Worm (Caenorhabditis elegans) whole organism, midembryonic: ENCODE results near the gene Y73C8C.10.

Experiments used
- T22C8.4 ChIP-seq: fragments of 200-800 bp; sonication (Bioruptor generic); IDR thresholded peaks from 2 replicates; pipeline ENCODE4 v1.3.6; 2022; ENCODE audit warnings: missing genetic modification characterization, missing compliant biosample characterization
- cog-1 ChIP-seq: sonication (generic microtip); optimal IDR thresholded peaks from 2 replicates; lab custom pipeline; 2016; ENCODE audit warnings: missing genetic modification characterization, missing compliant biosample characterization
- flt-1 ChIP-seq: fragments of 200-800 bp; sonication (Bioruptor generic); IDR thresholded peaks from 2 replicates; pipeline ENCODE4 v1.3.6; 2022; ENCODE audit warnings: missing genetic modification characterization, missing compliant biosample characterization
- klf-2 ChIP-seq: fragments of 200-800 bp; sonication (Bioruptor generic); conservative IDR thresholded peaks from 2 replicates; pipeline ENCODE4 v1.3.6; 2022; ENCODE audit warnings: missing genetic modification reagents, missing genetic modification characterization, missing compliant biosample characterization
- med-1 ChIP-seq: sonication (generic microtip); optimal IDR thresholded peaks from 2 replicates; lab custom pipeline; 2017; ENCODE audit warnings: missing genetic modification characterization, mild to moderate bottlenecking, missing compliant biosample characterization, antibody characterized with exemption, missing genetic modification reagents; ENCODE audit not compliant: insufficient read depth
- ref-1 ChIP-seq: fragments of 200-800 bp; sonication (Bioruptor generic); conservative IDR thresholded peaks from 2 replicates; pipeline ENCODE4 v1.3.6; 2022; ENCODE audit warnings: missing genetic modification reagents, missing genetic modification characterization, missing compliant biosample characterization
- tab-1 ChIP-seq: fragments of 200-800 bp; sonication (Bioruptor generic); IDR thresholded peaks from 2 replicates; pipeline ENCODE4 v1.3.6; 2022; ENCODE audit warnings: missing genetic modification characterization, missing compliant biosample characterization
- ztf-23 ChIP-seq: fragments of 200-800 bp; sonication (Bioruptor generic); IDR thresholded peaks from 2 replicates; pipeline ENCODE4 v1.3.6; 2022; ENCODE audit warnings: missing genetic modification reagents, missing genetic modification characterization, missing compliant biosample characterization
- ztf-29 ChIP-seq: fragments of 200-800 bp; sonication (Bioruptor generic); IDR thresholded peaks from 2 replicates; pipeline ENCODE4 v1.3.6; 2022; ENCODE audit warnings: missing genetic modification reagents, missing genetic modification characterization, missing compliant biosample characterization

Gene Y73C8C.10

DNA sequence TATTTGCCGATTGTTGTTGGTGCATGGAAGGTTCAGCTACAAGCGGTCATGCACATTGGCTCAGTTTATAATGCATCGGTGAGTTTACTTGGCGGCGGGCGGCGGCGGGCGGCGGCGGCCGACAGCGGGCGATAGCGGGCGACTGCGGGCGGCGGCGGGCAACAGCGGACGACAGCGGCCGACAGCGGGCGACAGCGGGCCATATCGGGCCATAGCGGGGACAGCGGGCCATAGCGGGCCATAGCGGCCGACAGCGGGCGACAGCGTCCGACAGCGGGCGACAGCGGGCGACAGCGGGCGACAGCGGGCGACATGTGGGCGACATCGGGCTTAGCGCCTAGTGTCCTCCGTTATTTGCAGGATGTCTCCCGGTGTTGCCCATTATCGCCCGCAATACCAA is 4.5 kb upstream of the Y73C8C.10 start:
- no peak for TF ChIP-seq T22C8.4 (GFP tag; lab: Robert Waterston, UW)
- TF ChIP-seq flt-1: peak; percentile 48; the same call in 1 of the 2 replicates

DNA sequence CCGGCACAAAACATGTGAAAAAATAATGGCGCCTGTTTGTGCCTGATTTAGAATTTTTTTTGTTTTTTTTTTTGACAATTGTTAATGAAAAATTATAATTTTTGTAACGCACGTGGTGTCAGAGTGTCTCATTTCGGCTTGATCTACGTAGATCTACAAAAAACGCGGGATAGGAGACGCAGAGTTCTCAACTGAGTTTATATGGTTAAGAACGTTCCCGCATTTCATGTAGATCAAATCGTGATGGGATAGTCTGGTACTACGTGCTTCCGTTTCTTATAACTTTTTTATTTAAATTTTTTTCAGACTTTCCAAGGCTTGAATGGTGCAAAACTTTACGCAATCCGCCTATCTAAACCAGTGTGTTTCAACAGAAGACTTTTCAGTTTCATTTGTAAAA is 1.2 kb upstream of the Y73C8C.10 start, which contains the start of gene tat-6:
TSS of gene tat-6 (plus strand) at position 301 of the 400 bp plus-strand sequence.
- no peak for TF ChIP-seq klf-2 (GFP tag; lab: Robert Waterston, UW)
- TF ChIP-seq ztf-29: no peak
- no peak for TF ChIP-seq med-1 (GFP tag; lab: Kevin White, UChicago)
- no peak for TF ChIP-seq ref-1
- no peak for TF ChIP-seq flt-1
- TF ChIP-seq ztf-23: no peak
- no peak for TF ChIP-seq T22C8.4 (GFP tag; lab: Robert Waterston, UW)
- no peak for TF ChIP-seq tab-1 (GFP tag; lab: Robert Waterston, UW)
- no peak for TF ChIP-seq cog-1 (tag; lab: Kevin White, UChicago)

DNA sequence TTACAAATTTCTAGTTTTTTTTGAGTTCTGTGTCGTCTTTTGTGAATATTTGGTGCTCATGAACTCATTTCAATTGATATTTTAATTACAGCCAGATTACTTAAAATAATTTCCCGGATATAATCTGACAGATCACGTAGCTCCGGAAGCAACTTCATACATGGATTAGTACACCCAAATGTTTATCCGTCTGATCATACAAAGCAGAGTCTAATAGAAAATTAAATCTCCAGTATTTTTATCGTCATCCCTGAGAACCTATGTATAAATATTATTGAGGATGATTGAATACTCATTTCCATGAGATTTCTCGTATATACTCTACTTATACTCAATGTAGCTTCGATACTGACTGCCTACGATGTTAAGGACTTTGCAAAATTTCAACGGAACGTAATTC is 2.7 kb downstream of the Y73C8C.10 start, which contains the start of gene Y73C8C.12:
TSS of gene Y73C8C.12 (plus strand) at position 301 of the 400 bp plus-strand sequence.
- TF ChIP-seq flt-1: no peak
- TF ChIP-seq ztf-23: no peak

DNA sequence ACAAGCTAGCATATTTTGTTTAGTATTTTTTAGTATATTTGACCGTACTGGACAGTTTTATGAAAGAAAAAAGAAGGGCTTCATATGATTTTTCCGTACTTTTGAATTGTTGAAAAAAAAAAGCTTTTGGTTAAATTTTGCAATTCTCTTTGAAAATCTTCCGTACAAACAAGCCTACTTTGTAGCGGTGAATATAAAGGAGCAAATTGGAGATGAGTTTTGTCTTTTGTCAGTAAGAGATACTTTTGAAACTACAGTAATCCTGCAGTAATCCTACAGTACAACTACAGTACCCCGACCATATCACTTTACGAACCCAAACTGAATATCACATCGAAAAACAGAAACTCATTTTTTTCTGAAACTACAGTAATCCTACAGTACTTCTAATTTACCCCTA is 5.2 kb downstream of the Y73C8C.10 start:
- TF ChIP-seq flt-1: no peak
- no peak for TF ChIP-seq ztf-23
- TF ChIP-seq klf-2 (GFP tag; lab: Robert Waterston, UW): no peak
- TF ChIP-seq cog-1 (tag; lab: Kevin White, UChicago): no peak

DNA sequence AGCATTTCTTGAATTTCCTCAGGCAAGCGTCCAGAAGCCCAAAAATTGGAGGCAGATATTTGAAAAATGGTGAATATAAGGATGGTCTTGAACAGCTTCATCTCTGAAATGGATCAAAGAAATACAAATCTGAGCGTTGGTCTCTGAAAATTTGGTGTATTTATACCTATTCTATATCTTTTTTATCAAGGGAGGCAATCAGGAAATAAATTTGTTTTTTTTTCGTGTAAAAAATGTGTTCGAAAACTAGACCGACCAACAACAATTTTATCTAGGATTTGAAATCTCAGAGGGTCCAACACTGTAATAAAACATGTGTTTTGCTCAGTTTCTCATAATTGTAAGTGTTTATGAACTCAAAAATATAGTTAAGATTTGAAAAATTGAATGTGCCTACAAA is 5.8 kb downstream of the Y73C8C.10 start, which contains the start of gene srt-56:
TSS of gene srt-56 (minus strand) at position 101 of the 400 bp plus-strand sequence.
- TF ChIP-seq flt-1: no peak
- no peak for TF ChIP-seq ztf-29
- TF ChIP-seq T22C8.4 (GFP tag; lab: Robert Waterston, UW): no peak
- no peak for TF ChIP-seq ztf-23
- TF ChIP-seq ref-1: no peak
- no peak for TF ChIP-seq cog-1 (tag; lab: Kevin White, UChicago)
- TF ChIP-seq klf-2 (GFP tag; lab: Robert Waterston, UW): no peak
- TF ChIP-seq med-1 (GFP tag; lab: Kevin White, UChicago): no peak
- TF ChIP-seq tab-1 (GFP tag; lab: Robert Waterston, UW): no peak

DNA sequence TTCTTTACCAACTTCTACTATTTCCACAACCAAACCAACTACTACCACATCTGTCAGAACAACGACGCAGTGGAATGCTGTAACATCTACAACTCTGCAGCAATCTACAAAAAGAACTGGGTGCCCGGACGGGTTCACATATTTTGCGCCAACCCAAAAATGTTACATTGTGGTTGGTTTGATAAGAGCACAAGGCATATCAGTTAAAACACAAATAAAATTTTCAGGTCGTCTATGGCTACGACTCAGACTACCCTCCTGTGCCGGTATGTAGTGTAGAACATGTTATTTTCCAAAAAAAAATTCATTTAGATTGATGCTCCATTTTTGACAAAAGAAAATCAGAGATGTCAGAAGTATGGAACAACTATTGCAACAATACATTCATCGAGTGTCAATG is 8.4 kb downstream of the Y73C8C.10 start:
- TF ChIP-seq ztf-29 (no peak), ref-1 (no peak), cog-1 (tag; lab: Kevin White, UChicago) (no peak), klf-2 (GFP tag; lab: Robert Waterston, UW) (no peak), flt-1 (no peak), T22C8.4 (GFP tag; lab: Robert Waterston, UW) (no peak), tab-1 (GFP tag; lab: Robert Waterston, UW) (no peak), ztf-23 (no peak), med-1 (GFP tag; lab: Kevin White, UChicago) (no peak)

DNA sequence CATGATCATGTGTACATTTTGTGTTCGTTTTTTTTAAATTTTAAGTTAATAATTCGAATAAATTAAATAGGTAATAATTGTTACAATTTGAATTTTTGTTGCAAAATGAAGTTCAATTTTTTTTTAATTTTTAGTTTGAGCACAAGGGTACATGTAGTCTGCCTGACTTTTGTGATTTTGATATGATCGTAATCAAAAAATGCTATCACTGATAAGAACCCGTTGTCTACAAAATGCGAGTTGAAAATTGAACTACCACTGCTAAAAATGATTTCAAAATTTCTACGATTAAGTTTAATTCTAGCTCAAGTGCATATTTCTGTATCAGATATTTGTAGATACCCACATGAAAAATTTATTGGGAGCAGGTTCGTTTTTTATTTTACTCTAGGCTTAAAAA is 9.4 kb downstream of the Y73C8C.10 start, which contains the start of gene clec-210:
TSS of gene clec-210 (plus strand) at position 211 of the 400 bp plus-strand sequence.
- TF ChIP-seq cog-1 (tag; lab: Kevin White, UChicago): no peak
- TF ChIP-seq ztf-29: no peak
- TF ChIP-seq T22C8.4 (GFP tag; lab: Robert Waterston, UW): no peak
- no peak for TF ChIP-seq klf-2 (GFP tag; lab: Robert Waterston, UW)
- TF ChIP-seq flt-1: no peak
- no peak for TF ChIP-seq tab-1 (GFP tag; lab: Robert Waterston, UW)

DNA sequence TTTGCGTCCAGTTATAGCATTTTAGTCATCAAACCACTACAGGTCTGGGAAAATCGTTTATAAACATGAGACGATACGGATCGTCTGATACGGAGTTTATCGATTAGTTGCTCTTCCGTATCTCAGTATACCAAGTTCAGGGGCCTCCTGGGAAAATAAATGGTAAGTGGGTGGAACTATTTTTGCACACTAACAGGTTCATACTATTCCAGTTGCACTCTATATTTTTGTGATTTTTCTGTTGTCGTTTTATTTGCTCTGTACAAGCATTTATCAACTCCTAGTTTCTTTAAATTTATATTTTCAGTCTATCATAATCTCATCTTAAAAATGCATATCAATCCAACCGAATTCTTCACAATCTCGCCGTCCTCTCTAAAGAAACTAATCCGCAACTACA is 12.6 kb downstream of the Y73C8C.10 start, which contains the start of gene Y73C8C.3:
TSS of gene Y73C8C.3 (plus strand) at position 301 of the 400 bp plus-strand sequence.
- TF ChIP-seq cog-1 (tag; lab: Kevin White, UChicago): no peak
- TF ChIP-seq T22C8.4 (GFP tag; lab: Robert Waterston, UW): no peak
- no peak for TF ChIP-seq ztf-29
- no peak for TF ChIP-seq ztf-23
- TF ChIP-seq klf-2 (GFP tag; lab: Robert Waterston, UW): no peak
- TF ChIP-seq tab-1 (GFP tag; lab: Robert Waterston, UW): no peak
- TF ChIP-seq ref-1: no peak
- no peak for TF ChIP-seq med-1 (GFP tag; lab: Kevin White, UChicago)
- TF ChIP-seq flt-1: no peak

DNA sequence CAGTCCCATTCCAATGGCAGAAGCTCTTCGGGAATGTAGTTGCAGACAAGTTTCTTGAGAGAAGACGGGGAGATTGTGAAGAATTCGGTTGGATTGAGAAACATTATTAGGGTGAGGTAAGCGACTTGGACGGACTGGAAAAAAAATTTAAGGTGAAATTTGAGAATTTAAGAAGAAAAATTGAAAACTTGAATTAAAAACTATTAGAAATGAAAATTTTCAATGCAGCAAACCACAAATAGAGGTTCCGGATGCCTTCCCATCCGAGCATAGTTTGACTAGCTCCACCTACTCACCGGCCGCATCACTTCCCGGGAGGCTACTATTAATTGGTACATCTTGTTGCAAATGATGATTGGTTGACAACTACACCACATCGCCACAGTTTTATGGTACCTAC is 13.8 kb downstream of the Y73C8C.10 start, which contains the start of gene Y73C8C.8:
TSS of gene Y73C8C.8 (minus strand) at position 101 of the 400 bp plus-strand sequence.
- no peak for TF ChIP-seq ztf-23
- no peak for TF ChIP-seq flt-1
- TF ChIP-seq ref-1: no peak
- no peak for TF ChIP-seq klf-2 (GFP tag; lab: Robert Waterston, UW)
- TF ChIP-seq tab-1 (GFP tag; lab: Robert Waterston, UW): no peak
- no peak for TF ChIP-seq med-1 (GFP tag; lab: Kevin White, UChicago)
- no peak for TF ChIP-seq T22C8.4 (GFP tag; lab: Robert Waterston, UW)
- no peak for TF ChIP-seq cog-1 (tag; lab: Kevin White, UChicago)

DNA sequence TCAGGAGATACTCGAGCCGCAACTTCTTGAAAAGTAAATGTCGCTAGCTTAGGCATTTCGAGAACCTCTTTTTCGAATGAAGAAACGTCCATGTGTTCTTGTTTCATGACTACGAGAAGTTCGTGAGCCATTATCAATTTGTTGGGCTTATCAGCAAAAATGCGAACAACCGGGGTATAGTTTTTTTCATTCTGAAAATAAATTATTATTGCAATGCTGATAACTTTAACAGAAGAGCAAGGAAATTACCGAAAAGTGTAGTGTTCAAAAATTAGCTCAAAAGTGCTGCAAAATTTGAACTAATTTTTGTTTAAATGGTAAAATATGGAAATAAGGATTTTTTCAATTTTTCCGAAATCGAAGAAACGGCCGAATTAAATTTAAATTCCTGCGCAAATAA is 15.4 kb downstream of the Y73C8C.10 start:
- TF ChIP-seq klf-2 (GFP tag; lab: Robert Waterston, UW) (no peak), ztf-29 (no peak)

DNA sequence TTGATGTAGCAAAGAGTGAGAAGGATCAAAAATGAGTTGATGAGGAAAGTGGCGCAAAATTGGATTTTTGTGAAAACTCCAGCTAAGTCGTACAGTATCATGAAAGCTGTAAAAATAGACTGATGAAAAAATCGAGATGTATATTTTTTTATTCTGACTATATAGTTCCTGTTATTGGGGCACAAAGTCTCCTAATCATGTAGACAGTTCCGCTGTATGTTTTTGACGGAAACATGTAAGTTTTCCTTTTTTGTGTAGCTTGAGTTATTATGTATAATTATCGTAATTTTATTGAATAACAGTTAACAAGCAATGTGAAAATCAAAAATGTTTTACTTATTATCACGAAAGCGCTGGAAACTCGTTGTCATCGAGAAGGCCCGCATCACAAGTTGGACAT is 20.1 kb downstream of the Y73C8C.10 start, which contains the start of gene str-68:
TSS of gene str-68 (minus strand) at position 101 of the 400 bp plus-strand sequence.
- no peak for TF ChIP-seq flt-1
- TF ChIP-seq klf-2 (GFP tag; lab: Robert Waterston, UW): no peak
- TF ChIP-seq tab-1 (GFP tag; lab: Robert Waterston, UW): no peak
- TF ChIP-seq ztf-23: no peak
- no peak for TF ChIP-seq ref-1
- no peak for TF ChIP-seq ztf-29
- TF ChIP-seq cog-1 (tag; lab: Kevin White, UChicago): no peak
- no peak for TF ChIP-seq med-1 (GFP tag; lab: Kevin White, UChicago)
- no peak for TF ChIP-seq T22C8.4 (GFP tag; lab: Robert Waterston, UW)
